Worm (Caenorhabditis elegans) whole organism, L1 larva: Measurements from ENCODE around the gene srg-38.

Experiments
- C04F5.9 ChIP-seq: sonication (generic microtip); optimal IDR thresholded peaks from 2 replicates; lab custom pipeline; 2016; ENCODE audit warnings: missing genetic modification characterization, missing compliant biosample characterization
- F16B12.6 ChIP-seq: fragments of 150-350 bp; optimal IDR thresholded peaks from 2 replicates; lab custom pipeline; 2014; ENCODE audit warnings: missing biosample characterization, missing genetic modification characterization
- Y116A8C.19 ChIP-seq: sonication (generic microtip); optimal IDR thresholded peaks from 2 replicates; lab custom pipeline; 2016; ENCODE audit warnings: missing compliant biosample characterization, missing genetic modification characterization, borderline replicate concordance
- alr-1 ChIP-seq: fragments of 200-800 bp; sonication (Bioruptor generic); optimal IDR thresholded peaks from 2 replicates; lab custom pipeline; 2018; ENCODE audit warnings: borderline replicate concordance, mild to moderate bottlenecking, missing genetic modification characterization, missing compliant biosample characterization
- aly-2 ChIP-seq: fragments of 150-350 bp; optimal IDR thresholded peaks from 2 replicates; lab custom pipeline; 2014; ENCODE audit warnings: missing biosample characterization, missing genetic modification characterization
- blmp-1 ChIP-seq: fragments of 150-350 bp; optimal IDR thresholded peaks from 2 replicates; lab custom pipeline; 2014; ENCODE audit warnings: missing biosample characterization, missing genetic modification characterization
- ceh-63 ChIP-seq: fragments of 200-800 bp; sonication (Bioruptor generic); optimal IDR thresholded peaks from 2 replicates; lab custom pipeline; 2018; ENCODE audit warnings: mild to moderate bottlenecking, missing genetic modification characterization, missing compliant biosample characterization
- ceh-82 ChIP-seq, 3 experiments: fragments of 150-350 bp in 1 of 3; sonication (generic microtip) in 2 of 3; optimal IDR thresholded peaks; 2 replicates each; lab custom pipeline; 2014 to 2017; ENCODE audit warnings: missing biosample characterization in 3 of 3, missing genetic modification characterization in 3 of 3
- ceh-88 ChIP-seq: fragments of 200-800 bp; sonication (Bioruptor generic); IDR thresholded peaks from 2 replicates; pipeline ENCODE4 v1.3.6; 2022; ENCODE audit warnings: missing genetic modification characterization, missing compliant biosample characterization
- efl-1 ChIP-seq, 4 experiments: fragments of 150-350 bp; optimal IDR thresholded peaks in 3 of 4; peaks in 1 of 4; 1 replicate in 1 of 4; 2 replicates in 3 of 4; lab custom pipeline; 2014; ENCODE audit warnings: missing biosample characterization in 2 of 4, missing genetic modification characterization in 2 of 4, missing genetic modification reagents in 2 of 4
- elt-2 ChIP-seq: sonication (generic microtip); optimal IDR thresholded peaks from 2 replicates; lab custom pipeline; 2016; ENCODE audit warnings: missing genetic modification characterization, mild to moderate bottlenecking, inconsistent platforms, missing compliant biosample characterization, missing genetic modification reagents
- elt-3 ChIP-seq, 6 experiments: fragments of 150-350 bp in 1 of 6; sonication (generic microtip); optimal IDR thresholded peaks; 2 replicates each; lab custom pipeline; 2017 to 2018; ENCODE audit warnings: missing biosample characterization in 6 of 6, missing genetic modification characterization in 6 of 6, inconsistent platforms in 1 of 6
- fkh-10 ChIP-seq: sonication (generic microtip); optimal IDR thresholded peaks from 2 replicates; lab custom pipeline; 2017; ENCODE audit warnings: missing biosample characterization, missing genetic modification reagents, missing genetic modification characterization
- irx-1 ChIP-seq: sonication (generic microtip); optimal IDR thresholded peaks from 2 replicates; lab custom pipeline; 2016; ENCODE audit warnings: missing genetic modification characterization, missing compliant biosample characterization
- isw-1 ChIP-seq: fragments of 200-800 bp; sonication (Bioruptor generic); IDR thresholded peaks from 2 replicates; pipeline ENCODE4 v1.3.6; 2022; ENCODE audit warnings: missing genetic modification characterization, missing compliant biosample characterization
- lin-35 ChIP-seq, 2 experiments: fragments of 150-350 bp; optimal IDR thresholded peaks; 2 replicates each; lab custom pipeline; 2014; ENCODE audit warnings: missing biosample characterization in 2 of 2, missing genetic modification characterization in 2 of 2, missing genetic modification reagents in 2 of 2
- lin-39 ChIP-seq: fragments of 150-350 bp; optimal IDR thresholded peaks from 2 replicates; lab custom pipeline; 2014; ENCODE audit warnings: missing biosample characterization, missing genetic modification reagents, missing genetic modification characterization
- lsy-2 ChIP-seq, 2 experiments: fragments of 150-350 bp; optimal IDR thresholded peaks; 2 replicates each; lab custom pipeline; 2014; ENCODE audit warnings: missing biosample characterization in 2 of 2, missing genetic modification characterization in 2 of 2
- mep-1 ChIP-seq: fragments of 150-350 bp; optimal IDR thresholded peaks from 2 replicates; lab custom pipeline; 2014; ENCODE audit warnings: missing biosample characterization, missing genetic modification characterization
- nhr-11 ChIP-seq: fragments of 150-350 bp; optimal IDR thresholded peaks from 2 replicates; lab custom pipeline; 2014; ENCODE audit warnings: missing biosample characterization, missing genetic modification characterization
- nhr-12 ChIP-seq: sonication (generic microtip); optimal IDR thresholded peaks from 2 replicates; lab custom pipeline; 2017; ENCODE audit warnings: missing biosample characterization, missing genetic modification characterization
- nhr-20 ChIP-seq: sonication (generic microtip); optimal IDR thresholded peaks from 2 replicates; lab custom pipeline; 2016; ENCODE audit warnings: mild to moderate bottlenecking, missing genetic modification characterization, missing compliant biosample characterization
- nhr-237 ChIP-seq: fragments of 150-350 bp; optimal IDR thresholded peaks from 2 replicates; lab custom pipeline; 2014; ENCODE audit warnings: missing biosample characterization, missing genetic modification characterization
- nhr-28 ChIP-seq: fragments of 150-350 bp; optimal IDR thresholded peaks from 2 replicates; lab custom pipeline; 2014; ENCODE audit warnings: missing biosample characterization, missing genetic modification characterization
- nhr-71 ChIP-seq: sonication (generic microtip); optimal IDR thresholded peaks from 2 replicates; lab custom pipeline; 2016; ENCODE audit warnings: mild to moderate bottlenecking, missing genetic modification characterization, moderate library complexity, missing compliant biosample characterization
- nhr-84 ChIP-seq: sonication (generic microtip); optimal IDR thresholded peaks from 2 replicates; lab custom pipeline; 2017; ENCODE audit warnings: missing biosample characterization, missing genetic modification characterization
- nhr-85 ChIP-seq: sonication (generic microtip); peaks from one replicate; lab custom pipeline; 2016; ENCODE audit warnings: missing genetic modification characterization, inconsistent platforms, missing compliant biosample characterization
- nhr-90 ChIP-seq: sonication (generic microtip); optimal IDR thresholded peaks from 2 replicates; lab custom pipeline; 2016; ENCODE audit warnings: mild to moderate bottlenecking, missing genetic modification characterization, missing compliant biosample characterization; ENCODE audit not compliant: poor library complexity
- pax-3 ChIP-seq: fragments of 200-800 bp; sonication (Bioruptor generic); optimal IDR thresholded peaks from 2 replicates; lab custom pipeline; 2018; ENCODE audit warnings: mild to moderate bottlenecking, missing genetic modification characterization, moderate library complexity, missing compliant biosample characterization
- pqm-1 ChIP-seq: sonication (generic microtip); optimal IDR thresholded peaks from 3 replicates; lab custom pipeline; 2017; ENCODE audit warnings: missing biosample characterization, missing genetic modification characterization
- rnt-1 ChIP-seq: sonication (generic microtip); optimal IDR thresholded peaks from 2 replicates; lab custom pipeline; 2016; ENCODE audit warnings: mild to moderate bottlenecking, missing genetic modification characterization, moderate library complexity, missing compliant biosample characterization
- skn-1 ChIP-seq: fragments of 150-350 bp; optimal IDR thresholded peaks from 2 replicates; lab custom pipeline; 2014; ENCODE audit warnings: missing biosample characterization, missing genetic modification characterization
- snu-23 ChIP-seq: sonication (generic microtip); optimal IDR thresholded peaks from 2 replicates; lab custom pipeline; 2016; ENCODE audit warnings: missing genetic modification characterization, missing compliant biosample characterization
- sox-4 ChIP-seq: sonication (generic microtip); optimal IDR thresholded peaks from 2 replicates; lab custom pipeline; 2016; ENCODE audit warnings: missing genetic modification characterization, missing compliant biosample characterization
- swsn-7 ChIP-seq: sonication (generic microtip); optimal IDR thresholded peaks from 2 replicates; lab custom pipeline; 2016; ENCODE audit warnings: missing genetic modification characterization, missing compliant biosample characterization
- tlp-1 ChIP-seq: fragments of 150-350 bp; optimal IDR thresholded peaks from 2 replicates; lab custom pipeline; 2014; ENCODE audit warnings: missing biosample characterization, missing genetic modification characterization
- unc-130 ChIP-seq: fragments of 150-350 bp; optimal IDR thresholded peaks from 2 replicates; lab custom pipeline; 2017; ENCODE audit warnings: missing biosample characterization, missing genetic modification characterization, inconsistent platforms
- unc-62 ChIP-seq: fragments of 150-350 bp; optimal IDR thresholded peaks from 2 replicates; lab custom pipeline; 2014; ENCODE audit warnings: missing biosample characterization, missing genetic modification reagents, missing genetic modification characterization
- unc-98 ChIP-seq: fragments of 200-800 bp; sonication (Bioruptor generic); IDR thresholded peaks from 2 replicates; pipeline ENCODE4 v1.3.6; 2022; ENCODE audit warnings: missing genetic modification characterization, missing compliant biosample characterization
- xbp-1 ChIP-seq: sonication (generic microtip); optimal IDR thresholded peaks from 2 replicates; lab custom pipeline; 2016; ENCODE audit warnings: missing genetic modification characterization, missing compliant biosample characterization
- zag-1 ChIP-seq: fragments of 150-350 bp; optimal IDR thresholded peaks from 2 replicates; lab custom pipeline; 2014; ENCODE audit warnings: missing biosample characterization, missing genetic modification characterization
- ztf-11 ChIP-seq, 2 experiments: sonication (generic microtip); optimal IDR thresholded peaks; 2 replicates each; lab custom pipeline; 2016 to 2017; ENCODE audit warnings: missing genetic modification characterization in 2 of 2, missing biosample characterization in 1 of 2, missing compliant biosample characterization in 1 of 2

Gene srg-38

DNA sequence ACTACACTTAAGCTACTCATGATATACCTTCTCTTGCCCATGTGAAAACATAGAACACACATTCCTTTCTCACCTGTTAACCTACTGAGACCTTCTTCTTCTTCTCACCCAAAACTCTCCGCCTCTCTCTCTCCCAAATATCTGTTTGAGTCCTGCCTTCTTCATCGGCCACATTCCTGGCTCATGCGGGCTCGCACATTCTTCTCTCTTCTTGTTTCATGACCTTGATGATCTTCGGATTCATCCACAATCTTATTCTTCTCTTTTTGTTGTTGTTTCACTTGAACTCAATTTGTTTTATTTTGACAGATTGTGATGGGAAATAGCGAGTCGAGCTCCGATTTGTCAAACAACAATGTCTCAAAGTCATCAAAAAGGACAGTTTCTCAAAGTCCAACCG lies 16.5 kb upstream of the srg-38 start, which contains the start of gene T19C4.5:
Gene T19C4.5 (plus strand): TSS at position 308 of the 400 bp plus-strand sequence.
- TF ChIP-seq rnt-1 (peak; percentile 8), C04F5.9 (tag; lab: Kevin White, UChicago) (no peak), unc-98 (GFP tag; lab: Robert Waterston, UW) (no peak), irx-1 (no peak), nhr-11 (tag; lab: Kevin White, UChicago) (no peak), Y116A8C.19 (tag; lab: Kevin White, UChicago) (no peak), fkh-10 (peak; percentile 11), nhr-20 (tag; lab: Kevin White, UChicago) (no peak), elt-2 (no peak), lin-39 (tag; lab: Kevin White, UChicago) (no peak), skn-1 (tag; lab: Kevin White, UChicago) (no peak), snu-23 (GFP tag; lab: Kevin White, UChicago) (no peak), nhr-90 (tag; lab: Kevin White, UChicago) (no peak), xbp-1 (no peak), lsy-2 (tag; optimal IDR thresholded peaks at IDR 0.05; lab: Kevin White, UChicago) (no peak), efl-1 (optimal IDR thresholded peaks at IDR 0.05; lab: Kevin White, UChicago) (no peak), efl-1 (GFP tag; optimal IDR thresholded peaks at IDR 0.05 in 1 of 2; lab: Kevin White, UChicago) (peak in 1 of 2 experiments; percentile 92), ztf-11 (tag; optimal IDR thresholded peaks at IDR 0.05; lab: Kevin White, UChicago) (no peak), elt-3 (tag; optimal IDR thresholded peaks at IDR 0.05; lab: Kevin White, UChicago) (no peak)

DNA sequence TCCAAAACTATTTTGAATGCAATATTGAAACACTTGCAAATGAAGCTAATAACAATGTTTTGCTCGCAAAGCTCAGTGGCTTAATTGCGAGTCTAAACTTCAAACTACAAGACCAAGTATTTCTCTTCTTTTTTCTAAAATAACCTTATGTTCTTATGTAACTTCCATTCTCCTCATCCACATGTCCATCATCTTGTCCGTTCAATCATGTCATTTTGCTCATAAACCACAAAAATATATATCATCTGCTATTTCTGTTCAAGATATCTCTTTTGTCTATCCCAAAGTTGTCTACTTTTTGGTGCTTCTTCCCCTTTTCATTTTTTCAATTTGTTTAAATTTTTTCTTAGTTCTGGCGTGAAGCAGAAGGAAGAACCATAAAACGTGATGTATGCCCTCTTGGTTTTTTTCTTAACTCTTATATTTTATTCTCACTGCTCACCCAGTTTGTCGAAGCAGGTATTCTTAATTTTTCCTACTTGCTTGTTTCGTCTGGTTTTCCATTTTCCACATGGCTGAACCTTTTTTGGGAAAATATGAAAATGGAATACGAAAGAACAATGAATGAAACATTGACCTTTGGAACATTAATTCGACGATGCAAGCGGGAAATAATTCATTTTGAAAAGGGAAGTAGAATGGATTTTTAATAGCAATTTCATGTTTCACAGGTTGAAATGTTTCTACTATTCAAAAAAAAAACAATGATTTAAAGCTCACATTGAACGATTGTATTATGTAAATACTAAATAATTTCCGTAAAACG lies 15.3 kb upstream of the srg-38 start:
- TF ChIP-seq elt-2 (no peak), C04F5.9 (tag; lab: Kevin White, UChicago) (no peak), unc-62 (GFP tag; lab: Kevin White, UChicago) (no peak), swsn-7 (no peak), ceh-63 (no peak), tlp-1 (tag; lab: Kevin White, UChicago) (no peak), pax-3 (no peak), efl-1 (optimal IDR thresholded peaks at IDR 0.05; lab: Kevin White, UChicago) (no peak), efl-1 (GFP tag; optimal IDR thresholded peaks at IDR 0.05 in 1 of 2; lab: Kevin White, UChicago) (no peak), lin-35 (GFP tag; optimal IDR thresholded peaks at IDR 0.05; lab: Kevin White, UChicago) (no peak), nhr-85 (tag; lab: Kevin White, UChicago) (no peak), nhr-12 (tag; lab: Kevin White, UChicago) (no peak), snu-23 (GFP tag; lab: Kevin White, UChicago) (no peak), isw-1 (GFP tag; lab: Robert Waterston, UW) (no peak), ceh-82 (tag; optimal IDR thresholded peaks at IDR 0.05; lab: Kevin White, UChicago) (no peak), ztf-11 (tag; optimal IDR thresholded peaks at IDR 0.05; lab: Kevin White, UChicago) (no peak), aly-2 (tag; lab: Kevin White, UChicago) (no peak), zag-1 (tag; lab: Kevin White, UChicago) (no peak), nhr-237 (tag; lab: Kevin White, UChicago) (no peak), mep-1 (tag; lab: Kevin White, UChicago) (no peak)

DNA sequence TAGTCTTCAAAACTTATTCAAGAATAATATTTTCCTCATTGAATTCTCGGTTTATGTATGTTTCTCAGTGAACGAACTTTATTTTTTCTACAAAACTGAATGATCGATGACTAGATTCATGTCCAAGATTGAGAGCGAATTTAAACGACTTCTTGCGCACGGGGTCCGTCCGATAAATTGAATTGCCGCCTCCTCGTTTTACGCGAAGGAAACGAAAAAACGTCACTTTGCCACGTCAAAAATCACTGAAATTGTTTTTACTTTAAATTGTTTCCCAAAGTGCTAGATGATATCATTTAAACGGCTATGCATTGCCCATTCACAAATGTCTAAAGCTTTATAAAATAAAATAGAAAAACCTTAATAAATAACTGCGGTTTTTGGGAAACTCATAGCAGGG lies 12.3 kb upstream of the srg-38 start:
- TF ChIP-seq lin-35 (GFP tag; optimal IDR thresholded peaks at IDR 0.05; lab: Kevin White, UChicago) (no peak), fkh-10 (peak; percentile 79)
- TF ChIP-seq, all 84 proteins: peak for 1

DNA sequence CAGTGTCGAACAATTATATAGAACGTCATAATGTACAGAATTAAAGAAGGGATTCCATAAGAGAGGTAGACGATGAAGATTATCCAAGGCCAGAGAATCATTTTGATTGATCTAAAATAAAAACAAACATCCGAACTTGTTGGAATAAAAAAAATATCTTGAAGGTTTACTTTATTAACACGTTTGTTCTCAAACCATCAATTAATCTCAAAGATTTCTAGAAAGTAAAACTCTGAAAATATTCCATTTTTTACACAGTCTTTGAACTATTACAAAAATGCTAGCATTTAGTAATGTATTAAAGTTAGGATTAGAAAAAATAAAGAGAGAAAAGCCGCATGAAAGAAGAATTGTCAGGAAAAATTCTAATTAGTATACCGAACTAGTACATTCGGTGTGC lies 9.0 kb upstream of the srg-38 start, which contains the start of gene srg-40:
Gene srg-40 (minus strand): TSS at position 101 of the 400 bp plus-strand sequence.
- TF ChIP-seq alr-1 (no peak), sox-4 (tag; lab: Kevin White, UChicago) (no peak), irx-1 (no peak), rnt-1 (no peak), nhr-84 (tag; lab: Kevin White, UChicago) (no peak), unc-130 (tag; lab: Kevin White, UChicago) (no peak), nhr-28 (tag; lab: Kevin White, UChicago) (no peak), pqm-1 (tag; lab: Kevin White, UChicago) (no peak), nhr-71 (tag; lab: Kevin White, UChicago) (no peak), ceh-88 (GFP tag; lab: Robert Waterston, UW) (no peak), ceh-63 (no peak), blmp-1 (tag; lab: Kevin White, UChicago) (no peak), xbp-1 (no peak), F16B12.6 (tag; lab: Kevin White, UChicago) (no peak)
